Worm (Caenorhabditis elegans) whole organism, L1 larva: ENCODE measurements around the gene clec-175.

Experiments used
- alr-1 ChIP-seq: fragments of 200-800 bp; sonication (Bioruptor generic); optimal IDR thresholded peaks from 2 replicates; lab custom pipeline; 2018; ENCODE audit warnings: borderline replicate concordance, mild to moderate bottlenecking, missing genetic modification characterization, missing compliant biosample characterization
- ama-1 ChIP-seq: fragments of 150-350 bp; optimal IDR thresholded peaks from 2 replicates; lab custom pipeline; 2014
- ceh-63 ChIP-seq: fragments of 200-800 bp; sonication (Bioruptor generic); optimal IDR thresholded peaks from 2 replicates; lab custom pipeline; 2018; ENCODE audit warnings: mild to moderate bottlenecking, missing genetic modification characterization, missing compliant biosample characterization
- ces-1 ChIP-seq: fragments of 150-350 bp; optimal IDR thresholded peaks from 2 replicates; lab custom pipeline; 2014; ENCODE audit warnings: missing biosample characterization, missing genetic modification reagents, missing genetic modification characterization
- pag-3 ChIP-seq: sonication (generic microtip); optimal IDR thresholded peaks from 2 replicates; lab custom pipeline; 2017; ENCODE audit warnings: missing genetic modification characterization, mild to moderate bottlenecking, missing compliant biosample characterization, antibody characterized with exemption, borderline replicate concordance; ENCODE audit not compliant: insufficient read depth
- rnt-1 ChIP-seq: sonication (generic microtip); optimal IDR thresholded peaks from 2 replicates; lab custom pipeline; 2016; ENCODE audit warnings: mild to moderate bottlenecking, missing genetic modification characterization, moderate library complexity, missing compliant biosample characterization
- xbp-1 ChIP-seq: sonication (generic microtip); optimal IDR thresholded peaks from 2 replicates; lab custom pipeline; 2016; ENCODE audit warnings: missing genetic modification characterization, missing compliant biosample characterization

DNA sequence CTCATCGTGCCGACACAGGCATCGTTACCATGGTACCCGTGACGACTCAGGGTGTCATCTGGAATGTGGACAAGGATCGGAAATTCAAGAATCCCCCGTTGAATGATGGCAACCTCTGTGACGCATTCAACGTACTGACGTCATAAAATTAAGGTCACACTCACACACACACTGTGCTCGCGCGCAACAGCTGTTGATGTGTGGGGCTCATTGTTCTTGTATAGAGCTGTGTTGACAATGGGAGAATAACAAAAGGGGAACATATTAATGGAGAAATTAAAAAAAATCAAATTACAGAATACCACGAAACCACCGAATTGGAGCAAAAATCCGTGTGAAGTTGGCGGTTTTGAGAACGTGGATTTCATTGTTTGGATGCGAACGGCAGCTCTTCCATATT is 26.2 kb downstream of the clec-175 start:
- TF ChIP-seq pag-3 (tag; lab: Kevin White, UChicago) (no peak), alr-1 (tag; lab: Kevin White, UChicago) (peak; percentile 88), rnt-1 (tag; lab: Kevin White, UChicago) (no peak), ama-1 (lab: Kevin White, UChicago) (no peak), ceh-63 (GFP tag; lab: Kevin White, UChicago) (no peak), xbp-1 (tag; lab: Kevin White, UChicago) (no peak), ces-1 (GFP tag; lab: Kevin White, UChicago) (no peak)
